Worm (Caenorhabditis elegans) whole organism, midembryonic: ENCODE results near the gene clec-158.

Experiments
- T22C8.4 ChIP-seq: fragments of 200-800 bp; sonication (Bioruptor generic); IDR thresholded peaks from 2 replicates; pipeline ENCODE4 v1.3.6; 2022; ENCODE audit warnings: missing genetic modification characterization, missing compliant biosample characterization
- cog-1 ChIP-seq: sonication (generic microtip); optimal IDR thresholded peaks from 2 replicates; lab custom pipeline; 2016; ENCODE audit warnings: missing genetic modification characterization, missing compliant biosample characterization
- flt-1 ChIP-seq: fragments of 200-800 bp; sonication (Bioruptor generic); IDR thresholded peaks from 2 replicates; pipeline ENCODE4 v1.3.6; 2022; ENCODE audit warnings: missing genetic modification characterization, missing compliant biosample characterization
- klf-2 ChIP-seq: fragments of 200-800 bp; sonication (Bioruptor generic); conservative IDR thresholded peaks from 2 replicates; pipeline ENCODE4 v1.3.6; 2022; ENCODE audit warnings: missing genetic modification reagents, missing genetic modification characterization, missing compliant biosample characterization
- med-1 ChIP-seq: sonication (generic microtip); optimal IDR thresholded peaks from 2 replicates; lab custom pipeline; 2017; ENCODE audit warnings: missing genetic modification characterization, mild to moderate bottlenecking, missing compliant biosample characterization, antibody characterized with exemption, missing genetic modification reagents; ENCODE audit not compliant: insufficient read depth
- tab-1 ChIP-seq: fragments of 200-800 bp; sonication (Bioruptor generic); IDR thresholded peaks from 2 replicates; pipeline ENCODE4 v1.3.6; 2022; ENCODE audit warnings: missing genetic modification characterization, missing compliant biosample characterization
- ztf-23 ChIP-seq: fragments of 200-800 bp; sonication (Bioruptor generic); IDR thresholded peaks from 2 replicates; pipeline ENCODE4 v1.3.6; 2022; ENCODE audit warnings: missing genetic modification reagents, missing genetic modification characterization, missing compliant biosample characterization

- TF ChIP-seq ztf-23 = no peak
- no peak for TF ChIP-seq tab-1 (GFP tag; lab: Robert Waterston, UW)
- no peak for TF ChIP-seq klf-2 (GFP tag; lab: Robert Waterston, UW)
- TF ChIP-seq T22C8.4 (GFP tag; lab: Robert Waterston, UW) = no peak
- no peak for TF ChIP-seq med-1
- no peak for TF ChIP-seq cog-1 (tag; lab: Kevin White, UChicago)
- TF ChIP-seq flt-1 (GFP tag; lab: Robert Waterston, UW) = no peak
These were observed 40.0 kb downstream of the clec-158 start, which contains the start of gene F28F5.6 for ce11 chrIII:6819322-6819901.
